Worm (Caenorhabditis elegans) whole organism, L3 larva: ENCODE results near the gene F28F8.7.

Experiments
- R02D3.7 ChIP-seq: fragments of 150-350 bp; optimal IDR thresholded peaks from 2 replicates; lab custom pipeline; 2014; ENCODE audit warnings: missing biosample characterization, missing genetic modification characterization
- ZK546.5 ChIP-seq: sonication (generic microtip); optimal IDR thresholded peaks from 2 replicates; lab custom pipeline; 2017; ENCODE audit warnings: missing biosample characterization, missing genetic modification characterization
- ama-1 ChIP-seq: fragments of 150-350 bp; optimal IDR thresholded peaks from 2 replicates; lab custom pipeline; 2018
- ceh-28 ChIP-seq: fragments of 150-350 bp; optimal IDR thresholded peaks from 2 replicates; lab custom pipeline; 2014; ENCODE audit warnings: missing biosample characterization, missing genetic modification reagents, missing genetic modification characterization
- ceh-82 ChIP-seq: fragments of 150-350 bp; optimal IDR thresholded peaks from 2 replicates; lab custom pipeline; 2014; ENCODE audit warnings: missing biosample characterization, missing genetic modification characterization
- daf-12 ChIP-seq: fragments of 150-350 bp; optimal IDR thresholded peaks from 2 replicates; lab custom pipeline; 2014; ENCODE audit warnings: missing biosample characterization, missing genetic modification reagents, missing genetic modification characterization
- egl-27 ChIP-seq: sonication (generic microtip); optimal IDR thresholded peaks from 4 replicates; lab custom pipeline; 2017; ENCODE audit warnings: missing biosample characterization, missing genetic modification reagents, missing genetic modification characterization
- egl-5 ChIP-seq: fragments of 150-350 bp; optimal IDR thresholded peaks from 2 replicates; lab custom pipeline; 2017; ENCODE audit warnings: missing biosample characterization, missing genetic modification reagents, missing genetic modification characterization, inconsistent platforms
- elt-1 ChIP-seq: fragments of 150-350 bp; optimal IDR thresholded peaks from 2 replicates; lab custom pipeline; 2014; ENCODE audit warnings: missing biosample characterization, missing genetic modification characterization
- elt-2 ChIP-seq: sonication (generic microtip); optimal IDR thresholded peaks from 2 replicates; lab custom pipeline; 2016; ENCODE audit warnings: missing genetic modification reagents, mild to moderate bottlenecking, missing genetic modification characterization, missing compliant biosample characterization
- eor-1 ChIP-seq, 2 experiments: fragments of 150-350 bp; optimal IDR thresholded peaks; 2 replicates each; lab custom pipeline; 2014 to 2018; ENCODE audit warnings: missing biosample characterization in 2 of 2, missing genetic modification characterization in 2 of 2
- fkh-10 ChIP-seq: sonication (generic microtip); optimal IDR thresholded peaks from 2 replicates; lab custom pipeline; 2017; ENCODE audit warnings: missing biosample characterization, missing genetic modification reagents, missing genetic modification characterization
- fkh-2 ChIP-seq: fragments of 150-350 bp; optimal IDR thresholded peaks from 2 replicates; lab custom pipeline; 2014; ENCODE audit warnings: missing biosample characterization, missing genetic modification reagents, missing genetic modification characterization
- fos-1 ChIP-seq: fragments of 150-350 bp; optimal IDR thresholded peaks from 2 replicates; lab custom pipeline; 2014; ENCODE audit warnings: missing biosample characterization, missing genetic modification characterization
- hmg-11 ChIP-seq: sonication (generic microtip); optimal IDR thresholded peaks from 2 replicates; lab custom pipeline; 2016; ENCODE audit warnings: missing genetic modification characterization, missing compliant biosample characterization
- jun-1 ChIP-seq: fragments of 150-350 bp; optimal IDR thresholded peaks from 2 replicates; lab custom pipeline; 2014; ENCODE audit warnings: missing biosample characterization, missing genetic modification reagents, missing genetic modification characterization
- lin-15B ChIP-seq: fragments of 150-350 bp; optimal IDR thresholded peaks from 2 replicates; lab custom pipeline; 2014; ENCODE audit warnings: missing biosample characterization, missing genetic modification characterization
- lin-39 ChIP-seq: fragments of 150-350 bp; optimal IDR thresholded peaks from 2 replicates; lab custom pipeline; 2018; ENCODE audit warnings: missing biosample characterization, missing genetic modification reagents, missing genetic modification characterization
- mdl-1 ChIP-seq: fragments of 150-350 bp; optimal IDR thresholded peaks from 2 replicates; lab custom pipeline; 2014; ENCODE audit warnings: missing biosample characterization, missing genetic modification characterization
- nfya-1 ChIP-seq: sonication (generic microtip); optimal IDR thresholded peaks from 2 replicates; lab custom pipeline; 2017; ENCODE audit warnings: missing genetic modification characterization, mild to moderate bottlenecking, missing compliant biosample characterization, antibody characterized with exemption, moderate library complexity; ENCODE audit not compliant: insufficient read depth
- nhr-11 ChIP-seq: fragments of 150-350 bp; optimal IDR thresholded peaks from 2 replicates; lab custom pipeline; 2014; ENCODE audit warnings: missing biosample characterization, missing genetic modification characterization
- nhr-23 ChIP-seq: fragments of 150-350 bp; optimal IDR thresholded peaks from 2 replicates; lab custom pipeline; 2014; ENCODE audit warnings: missing biosample characterization, missing genetic modification reagents, missing genetic modification characterization
- nhr-43 ChIP-seq: sonication (generic microtip); optimal IDR thresholded peaks from 2 replicates; lab custom pipeline; 2016; ENCODE audit warnings: mild to moderate bottlenecking, missing genetic modification characterization, missing compliant biosample characterization; ENCODE audit not compliant: poor library complexity, severe bottlenecking
- nhr-77 ChIP-seq: fragments of 150-350 bp; optimal IDR thresholded peaks from 2 replicates; lab custom pipeline; 2014; ENCODE audit warnings: missing biosample characterization, missing genetic modification characterization
- pha-4 ChIP-seq: fragments of 150-350 bp; optimal IDR thresholded peaks from 2 replicates; lab custom pipeline; 2014; ENCODE audit warnings: missing biosample characterization, missing genetic modification reagents, missing genetic modification characterization
- pqm-1 ChIP-seq: fragments of 150-350 bp; optimal IDR thresholded peaks from 2 replicates; lab custom pipeline; 2017; ENCODE audit warnings: missing biosample characterization, missing genetic modification characterization, inconsistent platforms
- sea-2 ChIP-seq: fragments of 150-350 bp; sonication (generic microtip); optimal IDR thresholded peaks from 4 replicates; lab custom pipeline; 2014; ENCODE audit warnings: missing biosample characterization, missing genetic modification reagents, missing genetic modification characterization
- skn-1 ChIP-seq: fragments of 150-350 bp; optimal IDR thresholded peaks from 2 replicates; lab custom pipeline; 2014; ENCODE audit warnings: missing biosample characterization, missing genetic modification characterization
- snpc-4 ChIP-seq: fragments of 150-350 bp; optimal IDR thresholded peaks from 2 replicates; lab custom pipeline; 2014; ENCODE audit warnings: missing biosample characterization, missing genetic modification characterization
- tbx-2 ChIP-seq: sonication (generic microtip); optimal IDR thresholded peaks from 2 replicates; lab custom pipeline; 2016; ENCODE audit warnings: mild to moderate bottlenecking, missing genetic modification characterization, missing compliant biosample characterization
- unc-62 ChIP-seq: fragments of 150-350 bp; sonication (generic microtip); optimal IDR thresholded peaks from 4 replicates; lab custom pipeline; 2014; ENCODE audit warnings: missing biosample characterization, missing genetic modification reagents, missing genetic modification characterization
- ztf-4 ChIP-seq: fragments of 150-350 bp; optimal IDR thresholded peaks from 2 replicates; lab custom pipeline; 2014; ENCODE audit warnings: missing biosample characterization, missing genetic modification characterization

F28F8.7 gene

DNA sequence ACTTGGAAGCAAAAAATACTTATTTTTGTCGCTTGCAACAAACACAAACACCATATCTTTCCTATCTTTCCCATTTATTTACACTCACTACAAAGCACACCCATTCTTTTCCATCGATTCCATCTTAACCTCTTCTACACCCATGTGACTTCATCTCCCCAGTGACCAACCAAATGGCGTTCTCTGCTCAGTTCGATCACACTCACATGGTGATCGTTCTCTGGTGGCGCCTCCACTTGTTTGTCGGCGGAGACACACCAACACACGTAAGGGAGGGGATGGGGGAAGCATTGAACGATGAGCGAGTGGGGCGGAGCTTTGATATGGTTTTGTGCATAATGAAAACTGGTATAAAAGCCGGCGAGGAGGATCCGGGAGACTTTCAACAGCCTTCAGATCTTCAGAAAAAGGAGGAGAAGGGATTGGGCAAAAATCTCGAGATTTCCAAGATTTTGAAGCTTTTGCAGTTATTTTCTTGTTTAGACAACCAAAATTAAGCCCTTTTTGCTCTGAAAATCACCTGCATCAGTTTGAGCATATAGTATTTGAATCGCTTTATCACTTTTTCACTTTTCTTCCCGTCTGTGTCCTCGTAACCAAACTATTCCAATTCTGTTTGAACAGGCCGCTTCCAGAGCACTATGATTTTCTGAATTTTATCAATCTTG is 23.8 kb downstream of the F28F8.7 start:
- TF ChIP-seq eor-1 (tag; optimal IDR thresholded peaks at IDR 0.05; lab: Kevin White, UChicago) (no peak), lin-15B (tag; lab: Kevin White, UChicago) (peak; percentile 9), elt-2 (tag; lab: Kevin White, UChicago) (peak; percentile 78), egl-5 (peak; percentile 86), ceh-28 (tag; lab: Kevin White, UChicago) (peak; percentile 40), ZK546.5 (tag; lab: Kevin White, UChicago) (no peak), nhr-43 (tag; lab: Kevin White, UChicago) (peak; percentile 84), sea-2 (GFP tag; lab: Kevin White, UChicago) (no peak), nhr-11 (tag; lab: Kevin White, UChicago) (peak; percentile 70), nfya-1 (peak; percentile 82), ceh-82 (no peak), pha-4 (tag; lab: Kevin White, UChicago) (peak; percentile 87), lin-39 (tag; lab: Kevin White, UChicago) (peak; percentile 96), jun-1 (tag; lab: Kevin White, UChicago) (peak; percentile 85), pqm-1 (tag; lab: Kevin White, UChicago) (peak; percentile 94), hmg-11 (peak; percentile 57), fkh-10 (GFP tag; lab: Kevin White, UChicago) (no peak), snpc-4 (tag; lab: Kevin White, UChicago) (peak; percentile 82), unc-62 (GFP tag; lab: Kevin White, UChicago) (peak; percentile 19), fkh-2 (tag; lab: Kevin White, UChicago) (no peak), mdl-1 (tag; lab: Kevin White, UChicago) (peak; percentile 82), elt-1 (tag; lab: Kevin White, UChicago) (peak; percentile 77), ama-1 (lab: Kevin White, UChicago) (peak; percentile 96), skn-1 (tag; lab: Kevin White, UChicago) (no peak)
- TF ChIP-seq, all 47 proteins: peak for 17

DNA sequence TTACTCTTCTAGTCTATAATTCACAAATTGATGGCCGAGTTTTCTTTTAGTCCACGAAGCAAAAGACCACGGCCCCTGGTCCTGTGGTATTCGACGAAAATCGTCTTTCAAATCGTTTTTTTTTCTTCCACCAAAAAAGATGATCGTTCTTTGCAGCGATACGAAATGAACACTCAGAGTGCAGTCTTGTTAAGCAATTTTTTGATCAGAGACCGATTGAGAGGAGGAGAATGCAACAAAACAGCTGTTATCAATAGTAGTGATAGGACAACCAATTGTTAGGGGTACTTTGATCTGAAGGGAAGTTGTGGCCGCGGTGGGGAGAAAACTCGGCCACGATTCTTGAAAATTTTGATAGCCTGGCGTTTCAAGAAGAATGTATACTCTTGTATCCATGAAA is 26.4 kb downstream of the F28F8.7 start:
- TF ChIP-seq nfya-1: peak; percentile 30
- TF ChIP-seq pqm-1 (tag; lab: Kevin White, UChicago): peak; percentile 84
- TF ChIP-seq elt-2 (tag; lab: Kevin White, UChicago): peak; percentile 71
- TF ChIP-seq pha-4 (tag; lab: Kevin White, UChicago): peak; percentile 66
- TF ChIP-seq nhr-43 (tag; lab: Kevin White, UChicago): peak; percentile 71
- peak; percentile 37 for TF ChIP-seq R02D3.7 (tag; lab: Kevin White, UChicago)
- peak; percentile 60 for TF ChIP-seq jun-1 (tag; lab: Kevin White, UChicago)
- TF ChIP-seq nhr-23: peak; percentile 31
- TF ChIP-seq fos-1 (tag; lab: Kevin White, UChicago): no peak
- TF ChIP-seq ztf-4 (tag; lab: Kevin White, UChicago): no peak
- peak; percentile 27 for TF ChIP-seq ama-1 (lab: Kevin White, UChicago)
- TF ChIP-seq nhr-11 (tag; lab: Kevin White, UChicago): no peak

DNA sequence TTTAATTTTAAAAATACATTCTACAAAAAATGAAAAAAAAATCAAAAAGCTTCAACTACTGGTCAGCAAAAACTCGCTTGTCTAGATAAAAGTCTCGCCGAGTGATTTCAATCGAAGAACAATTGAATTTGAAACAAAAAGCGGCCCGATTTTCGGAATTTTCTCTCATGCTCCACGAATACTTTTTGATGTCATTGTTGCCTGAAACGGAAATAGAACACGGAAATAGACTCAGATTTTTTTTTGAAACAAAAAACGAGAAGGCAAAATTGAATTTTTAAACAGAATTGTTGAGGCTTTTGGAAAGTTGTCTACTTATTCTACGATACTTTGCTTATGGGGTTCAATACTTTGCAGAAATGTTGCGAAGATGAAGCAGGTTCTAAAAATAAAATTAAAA is 26.9 kb downstream of the F28F8.7 start:
- TF ChIP-seq sea-2 (GFP tag; lab: Kevin White, UChicago) (no peak), mdl-1 (tag; lab: Kevin White, UChicago) (no peak), snpc-4 (tag; lab: Kevin White, UChicago) (no peak), fkh-10 (GFP tag; lab: Kevin White, UChicago) (peak; percentile 80), fos-1 (tag; lab: Kevin White, UChicago) (no peak), jun-1 (tag; lab: Kevin White, UChicago) (no peak), tbx-2 (tag; lab: Kevin White, UChicago) (no peak)

DNA sequence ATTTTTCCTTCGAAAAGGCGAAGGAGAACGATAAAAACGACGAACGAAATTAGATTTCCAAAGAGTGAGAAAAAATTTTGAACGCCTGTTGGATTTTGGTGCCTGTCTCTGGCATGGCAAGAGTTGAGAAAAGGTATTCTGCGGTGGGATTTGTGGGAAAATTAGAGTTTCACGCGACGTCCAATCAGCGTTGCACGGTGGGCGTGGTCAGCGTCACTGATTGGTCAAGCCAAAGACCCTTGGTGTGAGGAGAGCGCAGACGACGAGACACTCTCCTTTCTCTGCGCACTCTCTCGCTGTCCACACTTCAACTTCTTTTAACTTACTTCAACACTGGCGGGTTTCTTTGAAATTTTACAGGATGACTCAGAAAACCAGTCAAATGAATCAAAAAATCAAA is 27.9 kb downstream of the F28F8.7 start:
- no peak for TF ChIP-seq daf-12
- TF ChIP-seq nfya-1: peak; percentile 51

DNA sequence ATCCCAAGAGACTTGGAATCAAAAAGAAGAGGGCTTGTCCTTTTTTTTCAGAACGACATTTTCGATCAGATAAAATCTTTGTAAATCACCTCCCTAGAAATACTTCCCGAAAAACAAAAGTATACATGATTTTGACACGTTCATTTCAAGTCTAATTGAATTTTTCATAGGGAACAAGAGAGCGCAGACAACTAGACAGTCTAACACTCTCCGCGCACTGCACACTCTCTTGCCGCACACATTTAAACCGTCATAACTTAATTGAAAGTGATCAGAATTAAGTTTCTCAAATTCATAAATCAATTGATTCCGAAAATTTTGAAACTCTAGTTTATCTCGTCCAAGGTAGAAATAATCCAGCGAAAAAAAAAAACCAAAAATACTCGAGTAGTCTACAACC is 30.7 kb downstream of the F28F8.7 start:
- TF ChIP-seq elt-1 (tag; lab: Kevin White, UChicago) (peak; percentile 0), nhr-77 (tag; lab: Kevin White, UChicago) (no peak), snpc-4 (tag; lab: Kevin White, UChicago) (no peak), egl-27 (no peak)
